Worm (Caenorhabditis elegans): ENCODE data around the gene mob-1.

mob-1 gene

ce11 chrIV:11838657-11839056 lies 21.7 kb upstream of the mob-1 start, which contains the start of gene fbxb-3:
Gene fbxb-3, plus strand, starts transcription at chrIV:11838957.
- TF ChIP-seq hmg-4 (GFP tag; optimal IDR thresholded peaks at IDR 0.05) = no peak
- no peak for TF ChIP-seq F13C5.2 (tag; optimal IDR thresholded peaks at IDR 0.05)
- no peak for TF ChIP-seq tbx-11 (GFP tag; IDR thresholded peaks at IDR 0.05)
- no peak for TF ChIP-seq flt-1 (GFP tag; IDR thresholded peaks at IDR 0.05)
- TF ChIP-seq scrt-1 (GFP tag; IDR thresholded peaks at IDR 0.05) = no peak
- TF ChIP-seq ceh-13 (GFP tag; optimal IDR thresholded peaks at IDR 0.05) = no peak
- TF ChIP-seq sea-1 (GFP tag; conservative IDR thresholded peaks at IDR 0.05) = no peak
- no peak for TF ChIP-seq ama-1 (optimal IDR thresholded peaks at IDR 0.05)
- TF ChIP-seq pes-1 (GFP tag; IDR thresholded peaks at IDR 0.05) = no peak
- no peak for TF ChIP-seq tbx-37 (GFP tag; conservative IDR thresholded peaks at IDR 0.05)

- TF ChIP-seq hmbx-1 (tag; optimal IDR thresholded peaks at IDR 0.05) (no peak), B0310.2 (tag; optimal IDR thresholded peaks at IDR 0.05) (no peak), hmg-4 (GFP tag; optimal IDR thresholded peaks at IDR 0.05) (no peak), ama-1 (optimal IDR thresholded peaks at IDR 0.05) (no peak), tra-4 (tag; optimal IDR thresholded peaks at IDR 0.05) (no peak), F13C5.2 (tag; optimal IDR thresholded peaks at IDR 0.05) (no peak), tbx-37 (GFP tag; conservative IDR thresholded peaks at IDR 0.05) (no peak), hnd-1 (tag; optimal IDR thresholded peaks at IDR 0.05) (no peak), ceh-13 (GFP tag; optimal IDR thresholded peaks at IDR 0.05) (no peak), scrt-1 (GFP tag; IDR thresholded peaks at IDR 0.05) (no peak), sea-1 (GFP tag; conservative IDR thresholded peaks at IDR 0.05) (no peak), pes-1 (GFP tag; IDR thresholded peaks at IDR 0.05) (no peak)
These were observed 18.2 kb upstream of the mob-1 start, which contains the start of gene F38H4.3 for ce11 chrIV:11842121-11842520. Gene F38H4.3, plus strand, starts transcription at chrIV:11842421.

- no peak for TF ChIP-seq ama-1 (optimal IDR thresholded peaks at IDR 0.05)
- TF ChIP-seq ets-7 (tag; optimal IDR thresholded peaks at IDR 0.05) = no peak
- no peak for TF ChIP-seq tbx-37 (GFP tag; conservative IDR thresholded peaks at IDR 0.05)
- no peak for TF ChIP-seq ceh-13 (GFP tag; optimal IDR thresholded peaks at IDR 0.05)
- TF ChIP-seq ceh-36 (tag; optimal IDR thresholded peaks at IDR 0.05) = no peak
- TF ChIP-seq F13C5.2 (tag; optimal IDR thresholded peaks at IDR 0.05) = no peak
These were observed 12.5 kb upstream of the mob-1 start, which contains the start of the genes F38H4.6 and F38H4.4 for ce11 chrIV:11847771-11848312. Gene F38H4.6, minus strand, starts transcription at chrIV:11847871. Gene F38H4.4, plus strand, starts transcription at chrIV:11848262.

DNA sequence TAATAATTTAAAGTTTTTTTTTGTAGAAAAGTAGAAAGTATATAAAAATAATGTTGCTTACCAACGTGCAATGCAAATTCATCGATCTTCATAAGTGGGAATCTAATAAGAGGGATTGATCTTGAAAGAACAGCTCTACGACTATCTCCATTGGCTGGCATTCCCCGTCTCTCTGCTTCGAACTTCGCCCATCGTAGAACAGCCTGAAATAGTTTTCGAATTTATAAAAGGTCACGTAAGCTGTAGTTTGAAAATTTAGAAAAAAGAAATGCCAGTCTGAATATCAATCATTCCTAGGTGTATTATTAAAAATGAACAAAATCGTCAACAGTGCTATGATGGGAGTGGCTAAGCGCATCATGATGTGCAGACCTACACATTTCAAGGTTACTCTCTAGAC lies 8.5 kb upstream of the mob-1 start, which contains the start of gene F38H4.5:
Gene F38H4.5 (plus strand): TSS at position 301 of the 400 bp plus-strand sequence.
- TF ChIP-seq flt-1 (GFP tag; IDR thresholded peaks at IDR 0.05) (no peak), ceh-13 (GFP tag; optimal IDR thresholded peaks at IDR 0.05) (no peak)

ce11 chrIV:11854777-11855176 lies 5.6 kb upstream of the mob-1 start, which contains the start of gene tag-30:
Gene tag-30, minus strand, starts transcription at chrIV:11855159.
- no peak for TF ChIP-seq tbx-11 (GFP tag; IDR thresholded peaks at IDR 0.05)
- no peak for TF ChIP-seq F13C5.2 (tag; optimal IDR thresholded peaks at IDR 0.05)
- TF ChIP-seq pes-1 (GFP tag; IDR thresholded peaks at IDR 0.05) = no peak
- TF ChIP-seq hmg-4 (GFP tag; optimal IDR thresholded peaks at IDR 0.05) = no peak
- no peak for TF ChIP-seq sea-1 (GFP tag; conservative IDR thresholded peaks at IDR 0.05)

DNA sequence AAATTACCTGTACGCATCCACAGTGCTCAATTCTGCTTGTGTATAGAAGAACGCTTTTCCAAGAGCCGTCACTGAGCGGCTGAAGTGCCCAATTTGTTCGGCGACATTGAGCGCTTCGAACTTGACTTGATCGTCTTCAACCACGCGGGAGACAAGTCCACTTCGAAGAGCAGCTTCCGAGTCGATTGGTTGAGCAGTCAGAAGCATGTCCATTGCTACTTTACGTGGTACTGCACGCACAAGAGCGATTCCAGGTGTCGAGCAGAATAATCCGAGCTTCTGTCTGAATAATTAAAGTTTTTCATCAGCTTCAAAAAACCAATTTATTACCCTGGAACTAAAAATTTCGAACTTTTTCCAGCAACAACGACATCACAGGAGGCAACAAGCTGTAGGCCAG lies 4.9 kb upstream of the mob-1 start:
- no peak for TF ChIP-seq tra-4 (tag; optimal IDR thresholded peaks at IDR 0.05)
- no peak for TF ChIP-seq ceh-13 (GFP tag; optimal IDR thresholded peaks at IDR 0.05)
- no peak for TF ChIP-seq hmg-4 (GFP tag; optimal IDR thresholded peaks at IDR 0.05)
- TF ChIP-seq tbx-37 (GFP tag; conservative IDR thresholded peaks at IDR 0.05) = no peak
- no peak for TF ChIP-seq tbx-11 (GFP tag; IDR thresholded peaks at IDR 0.05)
- no peak for TF ChIP-seq ceh-36 (tag; optimal IDR thresholded peaks at IDR 0.05)
- TF ChIP-seq pes-1 (GFP tag; IDR thresholded peaks at IDR 0.05) = no peak
- TF ChIP-seq F13C5.2 (tag; optimal IDR thresholded peaks at IDR 0.05) = no peak
- TF ChIP-seq scrt-1 (GFP tag; IDR thresholded peaks at IDR 0.05) = no peak
- TF ChIP-seq hnd-1 (tag; optimal IDR thresholded peaks at IDR 0.05) = no peak
- TF ChIP-seq aly-1 (tag; optimal IDR thresholded peaks at IDR 0.05) = no peak
- TF ChIP-seq B0310.2 (tag; optimal IDR thresholded peaks at IDR 0.05) = no peak
- no peak for TF ChIP-seq sea-1 (GFP tag; conservative IDR thresholded peaks at IDR 0.05)

DNA sequence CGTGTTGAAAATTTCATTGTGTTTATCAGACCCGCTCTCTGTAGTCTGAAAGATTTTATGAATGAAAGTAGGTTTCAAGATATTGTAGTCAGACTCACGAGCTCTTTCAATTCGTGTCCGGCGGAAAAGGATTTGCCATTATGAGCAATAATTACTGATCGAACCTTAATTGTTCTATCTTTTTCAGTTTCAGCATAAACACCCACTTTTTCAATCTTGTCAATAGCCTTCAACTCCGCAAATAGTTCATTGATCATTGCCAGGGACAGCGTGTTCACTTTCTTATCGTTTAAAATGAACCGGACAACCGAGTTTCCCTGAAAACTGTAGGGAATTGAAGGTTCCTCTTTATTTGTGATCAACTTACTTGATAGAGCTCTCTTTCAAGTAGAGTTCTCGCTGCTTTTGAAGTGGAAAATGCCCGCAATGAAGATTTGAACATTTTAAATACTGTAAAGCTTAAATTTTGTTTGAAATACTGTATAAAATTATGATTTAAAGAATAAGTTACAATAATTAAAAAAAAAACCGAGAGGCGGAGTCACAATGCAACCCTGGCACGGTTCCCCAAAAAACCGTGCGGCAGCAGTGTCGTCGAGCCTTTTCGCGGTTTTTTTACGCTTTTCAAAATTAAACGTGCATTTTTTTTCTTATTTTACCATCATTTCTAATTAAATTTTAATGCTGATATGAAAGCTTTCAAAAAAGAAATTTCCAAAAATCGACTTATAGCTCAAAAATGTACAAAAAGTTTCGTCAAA lies 4.3 kb upstream of the mob-1 start, which contains the start of gene ech-2:
Gene ech-2 (minus strand): TSS at position 452 of the 761 bp plus-strand sequence.
- TF ChIP-seq aly-1 (tag; optimal IDR thresholded peaks at IDR 0.05) (no peak), sea-1 (GFP tag; conservative IDR thresholded peaks at IDR 0.05) (no peak)

- no peak for TF ChIP-seq F13C5.2 (tag; optimal IDR thresholded peaks at IDR 0.05)
- TF ChIP-seq pes-1 (GFP tag; IDR thresholded peaks at IDR 0.05) = no peak
- TF ChIP-seq tbx-37 (GFP tag; conservative IDR thresholded peaks at IDR 0.05) = no peak
- TF ChIP-seq flt-1 (GFP tag; IDR thresholded peaks at IDR 0.05) = 0 out of 2 replicates have a peak, but pooled peaks have one; percentile 18
- TF ChIP-seq ets-7 (tag; optimal IDR thresholded peaks at IDR 0.05) = no peak
- TF ChIP-seq tra-4 (tag; optimal IDR thresholded peaks at IDR 0.05) = no peak
- peak; percentile 67 for TF ChIP-seq aly-1 (tag; optimal IDR thresholded peaks at IDR 0.05)
- peak; percentile 60 for TF ChIP-seq hmg-4 (GFP tag; optimal IDR thresholded peaks at IDR 0.05)
- no peak for TF ChIP-seq scrt-1 (GFP tag; IDR thresholded peaks at IDR 0.05)
- TF ChIP-seq tbx-11 (GFP tag; IDR thresholded peaks at IDR 0.05) = no peak
These were observed 3.2 kb upstream of the mob-1 start for ce11 chrIV:11857159-11857565.
